Worm (Caenorhabditis elegans): ENCODE data around the gene F49C5.3.

DNA sequence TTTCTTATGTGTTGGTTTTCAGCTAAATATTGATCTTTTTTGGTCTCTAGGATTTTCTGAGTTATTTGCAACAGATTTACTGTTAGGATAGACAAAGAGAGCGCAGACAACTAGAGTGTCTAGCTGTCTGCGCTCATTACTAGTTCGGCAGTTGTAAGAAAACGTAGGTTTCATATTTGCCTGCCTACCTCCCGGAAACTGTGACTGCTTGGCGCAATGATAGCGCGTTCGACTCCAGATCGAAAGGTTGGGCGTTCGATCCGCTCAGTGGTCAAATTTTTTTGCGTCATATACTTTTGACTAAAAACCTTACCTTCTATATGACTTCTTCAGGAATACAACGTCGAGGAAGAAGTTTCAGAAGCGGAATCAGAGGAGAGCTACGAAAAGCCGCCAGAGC, 3.1 kb downstream of the F49C5.3 start:
- no peak for TF ChIP-seq C04F5.9 (tag; optimal IDR thresholded peaks at IDR 0.05)
- no peak for TF ChIP-seq ets-5 (GFP tag; IDR thresholded peaks at IDR 0.05)

Measured in whole organism, L1 larva.